Worm (Caenorhabditis elegans): ENCODE results near the gene gst-30.
"Not testable (repeated sequence)": the region's sequence is repeated elsewhere in the genome, so short reads cannot be mapped to it uniquely, and the experiment has no call there.

gst-30 gene

DNA sequence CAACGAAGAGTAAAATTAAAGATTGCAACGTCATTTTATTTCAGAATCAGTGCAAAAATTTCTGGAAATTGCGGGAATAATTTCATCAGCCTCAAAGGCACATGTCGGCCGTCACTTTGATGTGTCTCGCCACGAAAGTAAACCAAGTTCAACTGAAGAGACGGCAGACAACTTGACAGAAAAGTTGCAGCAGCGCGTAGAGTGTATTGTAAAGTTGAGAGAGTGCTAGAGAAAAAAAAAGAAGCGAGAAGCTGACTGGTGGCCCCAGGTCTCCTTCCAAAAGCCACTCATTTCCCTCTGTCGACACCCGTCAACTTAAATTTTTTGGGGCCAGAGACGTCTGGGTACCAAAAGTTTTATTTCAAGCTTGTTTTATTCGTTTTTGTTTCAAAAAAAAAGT lies 30.6 kb downstream of the gst-30 start (continued):
- TF ChIP-seq hlh-30 (tag; optimal IDR thresholded peaks at IDR 0.05; ENCODE audit: insufficient read depth) (peak; percentile 89), ctbp-1 (GFP tag; IDR thresholded peaks at IDR 0.05) (peak; percentile 41; the same call in 1 of the 2 replicates), lsy-2 (tag; optimal IDR thresholded peaks at IDR 0.05) (peak; percentile 16 to 84), arid-1 (GFP tag; conservative IDR thresholded peaks at IDR 0.05) (peak; percentile 68; the same call in 1 of the 2 replicates), mes-2 (tag; optimal IDR thresholded peaks at IDR 0.05; ENCODE audit: poor library complexity, severe bottlenecking) (peak; percentile 79), snpc-4 (tag; optimal IDR thresholded peaks at IDR 0.05) (peak; percentile 7), F37D6.2 (tag; optimal IDR thresholded peaks at IDR 0.05) (peak; percentile 40), hmg-1.1 (GFP tag; IDR thresholded peaks at IDR 0.05) (peak; percentile 79), nhr-28 (tag; optimal IDR thresholded peaks at IDR 0.05) (peak; percentile 73), mdt-29 (GFP tag; IDR thresholded peaks at IDR 0.05) (peak; percentile 58; the same call in 1 of the 2 replicates), unc-39 (tag; optimal IDR thresholded peaks at IDR 0.05) (no peak), nhr-11 (tag; optimal IDR thresholded peaks at IDR 0.05) (peak; percentile 71), dpl-1 (GFP tag; optimal IDR thresholded peaks at IDR 0.05) (peak; percentile 56), dve-1 (tag; optimal IDR thresholded peaks at IDR 0.05; ENCODE audit: insufficient read depth) (peak; percentile 75), ces-1 (GFP tag; optimal IDR thresholded peaks at IDR 0.05) (peak; percentile 9), dmd-6 (GFP tag; IDR thresholded peaks at IDR 0.05) (peak; percentile 66), egl-27 (tag; optimal IDR thresholded peaks at IDR 0.05) (no peak), unc-130 (GFP tag; optimal IDR thresholded peaks at IDR 0.05) (peak; percentile 64), rbr-2 (tag; optimal IDR thresholded peaks at IDR 0.05) (peak; percentile 64), set-16 (GFP tag; IDR thresholded peaks at IDR 0.05) (0 out of 2 replicates have a peak, but pooled peaks have one; percentile 11), zip-2 (tag; optimal IDR thresholded peaks at IDR 0.05) (no peak), ceh-20 (GFP tag; IDR thresholded peaks at IDR 0.05) (peak; percentile 66; the same call in 1 of the 2 replicates), D1046.2 (GFP tag; IDR thresholded peaks at IDR 0.05) (no peak), spr-3 (GFP tag; optimal IDR thresholded peaks at IDR 0.05) (no peak), lim-7 (GFP tag; IDR thresholded peaks at IDR 0.05) (no peak)

DNA sequence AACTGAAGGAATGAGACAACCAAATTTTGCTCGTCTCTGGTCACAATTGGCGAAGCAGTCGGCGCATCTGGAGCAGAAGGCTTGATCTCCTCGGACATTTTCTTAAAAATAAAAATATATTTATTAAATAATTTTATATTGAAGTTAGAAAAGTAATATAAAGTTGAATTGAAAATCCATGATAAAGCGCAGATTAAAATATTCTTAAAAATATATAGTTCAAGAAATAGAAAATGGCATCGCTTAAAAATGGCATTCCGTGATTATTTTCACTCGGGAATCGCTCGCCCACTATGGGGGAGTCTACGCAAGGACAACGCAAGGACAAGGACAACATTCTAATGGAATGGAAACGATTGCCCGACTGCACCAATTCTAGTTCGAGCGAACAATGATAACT lies 31.2 kb downstream of the gst-30 start, which contains the start of gene sgt-1:
Gene sgt-1 (minus strand): TSS at position 101 of the 400 bp plus-strand sequence.
- TF ChIP-seq unc-39 (tag; optimal IDR thresholded peaks at IDR 0.05); snpc-4 (tag; optimal IDR thresholded peaks at IDR 0.05); nhr-41 (GFP tag; IDR thresholded peaks at IDR 0.05): not testable (repeated sequence)

DNA sequence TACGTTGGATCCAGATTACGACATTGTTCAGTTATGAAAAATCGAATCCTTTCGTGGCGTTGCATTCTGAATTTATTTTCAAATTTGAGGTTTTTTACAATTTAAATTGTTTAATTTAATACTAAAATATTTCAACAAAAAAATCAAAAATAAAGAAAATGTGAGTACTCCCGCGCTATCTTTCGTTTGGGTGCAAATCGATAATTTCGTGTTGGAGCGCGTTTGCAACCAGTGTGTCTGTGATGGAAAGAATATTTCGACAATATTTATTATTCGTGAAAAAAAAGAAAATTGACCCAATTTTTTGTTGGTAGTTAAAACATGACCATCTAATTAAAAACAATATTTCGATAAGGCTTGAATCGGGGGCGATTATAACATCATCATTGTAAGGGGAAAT lies 32.8 kb downstream of the gst-30 start, which contains the start of gene R05F9.9:
Gene R05F9.9 (minus strand): TSS at position 66 of the 400 bp plus-strand sequence.
- TF ChIP-seq spr-3 (GFP tag; optimal IDR thresholded peaks at IDR 0.05) = no peak
- TF ChIP-seq F37D6.2 (tag; optimal IDR thresholded peaks at IDR 0.05) = no peak
- no peak for TF ChIP-seq Y75B8A.6 (GFP tag; IDR thresholded peaks at IDR 0.05)
- TF ChIP-seq ZK337.2 (GFP tag; IDR thresholded peaks at IDR 0.05) = no peak
- TF ChIP-seq zfp-2 (tag; optimal IDR thresholded peaks at IDR 0.05) = no peak
- peak; percentile 43 for TF ChIP-seq hlh-30 (tag; optimal IDR thresholded peaks at IDR 0.05; ENCODE audit: insufficient read depth)
- TF ChIP-seq Y48G9A.11 (GFP tag; IDR thresholded peaks at IDR 0.05) = no peak
- TF ChIP-seq daf-16 (GFP tag; optimal IDR thresholded peaks at IDR 0.05) = no peak
- peak; percentile 29 for TF ChIP-seq daf-16 (tag; optimal IDR thresholded peaks at IDR 0.05)
- peak; percentile 1 for TF ChIP-seq nhr-48 (tag; optimal IDR thresholded peaks at IDR 0.05)
- no peak for TF ChIP-seq D1046.2 (GFP tag; IDR thresholded peaks at IDR 0.05)
- TF ChIP-seq dmd-8 (GFP tag; IDR thresholded peaks at IDR 0.05) = no peak
- TF ChIP-seq egl-43 (GFP tag; IDR thresholded peaks at IDR 0.05) = no peak
- no peak for TF ChIP-seq gei-8 (GFP tag; optimal IDR thresholded peaks at IDR 0.05)
- peak in 1 of 2 experiments; percentile 75 for TF ChIP-seq lsy-2 (tag; optimal IDR thresholded peaks at IDR 0.05)
- no peak for TF ChIP-seq aly-2 (tag; optimal IDR thresholded peaks at IDR 0.05)
- TF ChIP-seq snpc-1.2 (GFP tag; IDR thresholded peaks at IDR 0.05) = no peak
- TF ChIP-seq unc-62 (GFP tag; optimal IDR thresholded peaks at IDR 0.05 in 1 of 2) = no peak
- no peak for TF ChIP-seq unc-62 (tag; optimal IDR thresholded peaks at IDR 0.05)
- TF ChIP-seq ztf-7 (tag; optimal IDR thresholded peaks at IDR 0.05) = no peak
- no peak for TF ChIP-seq zip-2 (tag; optimal IDR thresholded peaks at IDR 0.05)
- TF ChIP-seq duxl-1 (tag; optimal IDR thresholded peaks at IDR 0.05; ENCODE audit: poor library complexity) = no peak
- TF ChIP-seq F26F4.8 (GFP tag; conservative IDR thresholded peaks at IDR 0.05) = no peak
- no peak for TF ChIP-seq hif-1 (tag; optimal IDR thresholded peaks at IDR 0.05)
- TF ChIP-seq ceh-20 (GFP tag; IDR thresholded peaks at IDR 0.05) = no peak
- peak; percentile 27 for TF ChIP-seq rbr-2 (tag; optimal IDR thresholded peaks at IDR 0.05)
- TF ChIP-seq zfp-3 (GFP tag; conservative IDR thresholded peaks at IDR 0.05) = no peak
- no peak for TF ChIP-seq ZK546.5 (tag; optimal IDR thresholded peaks at IDR 0.05)
- TF ChIP-seq daf-12 (tag; optimal IDR thresholded peaks at IDR 0.05) = no peak
- no peak for TF ChIP-seq unc-130 (GFP tag; optimal IDR thresholded peaks at IDR 0.05)

Measured in whole organism, L4 larva.